Worm (Caenorhabditis elegans): ENCODE data around the gene yap-1.

DNA sequence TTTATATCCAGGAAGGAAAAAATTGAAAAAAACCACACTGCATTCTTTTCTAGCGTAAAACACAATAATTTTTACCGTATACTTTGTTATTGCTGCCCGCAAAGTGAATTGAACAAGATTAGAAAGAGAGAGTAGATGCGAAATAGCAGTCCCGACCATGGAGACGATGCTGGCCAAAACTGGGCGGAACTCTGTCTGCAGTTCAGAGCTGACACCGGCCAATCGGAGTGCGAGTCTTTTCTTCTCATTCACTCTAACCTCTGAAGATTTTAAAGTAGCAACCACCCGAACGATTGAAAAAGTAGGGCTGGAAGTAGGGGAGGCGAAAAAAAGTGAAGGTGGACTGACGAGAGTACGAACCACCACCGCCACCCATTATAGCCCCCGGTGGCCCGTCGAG lies 35.1 kb upstream of the yap-1 start:
- TF ChIP-seq skn-1 (tag; optimal IDR thresholded peaks at IDR 0.05) (no peak), lin-39 (tag; optimal IDR thresholded peaks at IDR 0.05) (no peak), ama-1 (optimal IDR thresholded peaks at IDR 0.05) (no peak)
